Fruit fly (Drosophila melanogaster) whole organism, pupa: ENCODE measurements around the gene Fas2.

Experiments
- CG14655 ChIP-seq: fragments of 200-800 bp; sonication (Bioruptor generic); optimal IDR thresholded peaks from 3 replicates; lab custom pipeline; 2017; ENCODE audit warnings: mild to moderate bottlenecking, missing biosample characterization, missing genetic modification reagents, missing genetic modification characterization
- CG17806 ChIP-seq: fragments of 200-800 bp; sonication (Bioruptor generic); optimal IDR thresholded peaks from 2 replicates; lab custom pipeline; 2018; ENCODE audit warnings: missing biosample characterization, mild to moderate bottlenecking, missing genetic modification characterization, moderate library complexity
- CG34367 ChIP-seq: fragments of 200-800 bp; sonication (Bioruptor generic); optimal IDR thresholded peaks from 2 replicates; lab custom pipeline; 2018; ENCODE audit warnings: missing biosample characterization, mild to moderate bottlenecking, missing genetic modification characterization
- Snoo ChIP-seq: fragments of 200-800 bp; sonication (Bioruptor generic); optimal IDR thresholded peaks from 3 replicates; lab custom pipeline; 2017; ENCODE audit warnings: missing biosample characterization, mild to moderate bottlenecking, missing genetic modification characterization, inconsistent platforms

- no peak for TF ChIP-seq CG14655 (GFP tag; lab: Kevin White, UChicago)
- no peak for TF ChIP-seq Snoo (tag; lab: Kevin White, UChicago)
- TF ChIP-seq CG17806, result no peak
- no peak for TF ChIP-seq CG34367
Measured at dm6 chrX:4131049-4131629, 74.8 kb downstream of the Fas2 start, which contains the start of gene GlcAT-I.
